Fruit fly (Drosophila melanogaster) whole organism, adult: ENCODE results near the gene PNKP.

Experiments
- CG11617 ChIP-seq: fragments of 200-800 bp; sonication (Bioruptor generic); optimal IDR thresholded peaks from 2 replicates; lab custom pipeline; 2017; ENCODE audit warnings: mild to moderate bottlenecking, missing biosample characterization, missing genetic modification reagents, missing genetic modification characterization
- CG1620 ChIP-seq: fragments of 200-800 bp; sonication (Bioruptor generic); optimal IDR thresholded peaks from 2 replicates; lab custom pipeline; 2016; ENCODE audit warnings: missing biosample characterization, missing genetic modification characterization
- Crg-1 ChIP-seq: fragments of 200-800 bp; sonication (Bioruptor generic); optimal IDR thresholded peaks from 2 replicates; lab custom pipeline; 2016; ENCODE audit warnings: missing biosample characterization, missing genetic modification characterization
- kay ChIP-seq: fragments of 200-800 bp; sonication (Bioruptor generic); peaks from one replicate; lab custom pipeline; 2016; ENCODE audit warnings: missing biosample characterization, missing genetic modification characterization, borderline replicate concordance
- ovo ChIP-seq: fragments of 200-800 bp; sonication (Bioruptor generic); optimal IDR thresholded peaks from 2 replicates; lab custom pipeline; 2016; ENCODE audit warnings: missing biosample characterization, missing genetic modification characterization

DNA sequence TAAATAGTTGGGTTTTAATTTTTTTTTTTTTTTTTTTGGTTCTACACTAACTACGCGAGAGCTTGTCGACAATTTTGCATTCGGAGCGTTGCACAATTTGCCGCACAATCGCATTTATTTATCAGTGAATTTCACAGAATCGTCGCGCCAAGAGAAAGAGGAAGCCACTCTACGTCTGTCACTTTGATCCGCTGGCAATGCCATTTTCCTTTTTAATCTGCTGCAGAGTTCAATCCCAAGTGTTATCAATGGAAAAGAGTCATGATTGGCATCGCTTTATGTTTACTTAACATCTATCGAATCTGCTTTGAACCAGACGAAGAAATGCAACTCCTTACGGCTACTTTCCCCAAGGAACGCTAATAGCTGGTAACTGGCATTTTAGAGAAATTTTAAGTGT lies 13.7 kb downstream of the PNKP start:
- TF ChIP-seq kay (GFP tag; lab: Kevin White, UChicago), result no peak
- TF ChIP-seq CG11617 (GFP tag; lab: Kevin White, UChicago), result no peak
- no peak for TF ChIP-seq Crg-1 (GFP tag; lab: Kevin White, UChicago)
- TF ChIP-seq CG1620, result no peak
- no peak for TF ChIP-seq ovo (GFP tag; lab: Kevin White, UChicago)
